Worm (Caenorhabditis elegans): ENCODE measurements around the gene T01G1.2.

DNA sequence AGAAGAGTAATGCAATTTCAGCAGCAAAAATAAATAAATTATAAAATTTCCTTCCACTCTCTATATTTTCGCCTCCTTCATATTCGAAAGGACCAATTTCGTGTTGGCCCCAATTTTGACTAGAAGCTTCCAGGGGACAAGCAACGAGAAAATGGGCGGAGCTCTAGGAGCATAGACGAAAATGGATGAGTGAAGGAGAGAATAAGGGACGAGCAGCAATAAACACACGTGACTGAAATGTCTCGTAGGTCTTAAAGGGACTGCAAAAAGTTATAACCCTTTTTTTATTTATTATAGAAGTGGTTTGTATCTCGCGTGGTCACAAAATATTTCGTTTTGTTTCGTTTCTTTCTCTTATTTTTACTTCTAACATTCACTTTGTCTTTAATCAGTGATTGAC is 4.5 kb upstream of the T01G1.2 start:
- no peak for TF ChIP-seq mab-5 (tag; optimal IDR thresholded peaks at IDR 0.05)
- TF ChIP-seq snpc-4 (tag; optimal IDR thresholded peaks at IDR 0.05), result no peak
- TF ChIP-seq lin-13 (tag; optimal IDR thresholded peaks at IDR 0.05), result no peak
- TF ChIP-seq bed-3 (GFP tag; optimal IDR thresholded peaks at IDR 0.05), result no peak
- TF ChIP-seq nhr-76 (tag; optimal IDR thresholded peaks at IDR 0.05), result no peak
- TF ChIP-seq ztf-11 (tag; optimal IDR thresholded peaks at IDR 0.05), result no peak
- TF ChIP-seq pha-4 (tag; optimal IDR thresholded peaks at IDR 0.05), result no peak
- no peak for TF ChIP-seq nhr-237 (tag; optimal IDR thresholded peaks at IDR 0.05)
- no peak for TF ChIP-seq cnd-1 (tag; optimal IDR thresholded peaks at IDR 0.05)
- no peak for TF ChIP-seq zip-8 (tag; optimal IDR thresholded peaks at IDR 0.05)
- no peak for TF ChIP-seq ham-2 (GFP tag; optimal IDR thresholded peaks at IDR 0.05)
- TF ChIP-seq nhr-28 (tag; optimal IDR thresholded peaks at IDR 0.05), result no peak
- TF ChIP-seq sptf-1 (tag; optimal IDR thresholded peaks at IDR 0.05), result no peak
- TF ChIP-seq lin-32 (GFP tag; optimal IDR thresholded peaks at IDR 0.05), result no peak
